Worm (Caenorhabditis elegans) whole organism, L4 larva: ENCODE data around the gene ZC204.6.
A peak's percentile ranks its signal among the peaks of the same experiment; 100 is the strongest.

Experiments
- F10B5.3 ChIP-seq: sonication (generic microtip); optimal IDR thresholded peaks from 2 replicates; lab custom pipeline; 2016; ENCODE audit warnings: mild to moderate bottlenecking, missing genetic modification characterization, missing compliant biosample characterization
- F37D6.2 ChIP-seq: sonication (generic microtip); optimal IDR thresholded peaks from 2 replicates; lab custom pipeline; 2016; ENCODE audit warnings: mild to moderate bottlenecking, missing genetic modification characterization, missing compliant biosample characterization
- F49E8.2 ChIP-seq: sonication (generic microtip); optimal IDR thresholded peaks from 2 replicates; lab custom pipeline; 2016; ENCODE audit warnings: missing compliant biosample characterization, mild to moderate bottlenecking, missing genetic modification characterization, borderline replicate concordance
- T26A8.4 ChIP-seq: fragments of 200-800 bp; sonication (Bioruptor generic); IDR thresholded peaks from 2 replicates; pipeline ENCODE4 v1.3.6; 2022; ENCODE audit warnings: missing genetic modification characterization, missing compliant biosample characterization
- Y5F2A.4 ChIP-seq: fragments of 200-800 bp; sonication (Bioruptor generic); optimal IDR thresholded peaks from 2 replicates; lab custom pipeline; 2018; ENCODE audit warnings: mild to moderate bottlenecking, missing genetic modification characterization, missing compliant biosample characterization
- aha-1 ChIP-seq: fragments of 150-350 bp; peaks from one replicate; lab custom pipeline; 2014; ENCODE audit warnings: missing biosample characterization, missing genetic modification characterization
- aly-2 ChIP-seq: sonication (generic microtip); optimal IDR thresholded peaks from 2 replicates; lab custom pipeline; 2018; ENCODE audit warnings: missing biosample characterization, missing genetic modification characterization
- ceh-32 ChIP-seq: sonication (generic microtip); optimal IDR thresholded peaks from 2 replicates; lab custom pipeline; 2016; ENCODE audit warnings: mild to moderate bottlenecking, missing genetic modification characterization, missing compliant biosample characterization; ENCODE audit not compliant: poor library complexity
- ceh-44 ChIP-seq: fragments of 200-800 bp; sonication (Bioruptor generic); IDR thresholded peaks from 2 replicates; pipeline ENCODE4 v1.3.6; 2022; ENCODE audit warnings: missing genetic modification reagents, missing genetic modification characterization, missing compliant biosample characterization
- ceh-82 ChIP-seq: sonication (generic microtip); optimal IDR thresholded peaks from 2 replicates; lab custom pipeline; 2017; ENCODE audit warnings: missing biosample characterization, missing genetic modification characterization
- daf-19 ChIP-seq: fragments of 200-800 bp; sonication (Bioruptor generic); conservative IDR thresholded peaks from 2 replicates; pipeline ENCODE4 v1.3.6; 2022; ENCODE audit warnings: missing genetic modification characterization, missing compliant biosample characterization
- dmd-6 ChIP-seq: fragments of 200-800 bp; sonication (Bioruptor generic); IDR thresholded peaks from 2 replicates; pipeline ENCODE4 v1.3.6; 2022; ENCODE audit warnings: missing genetic modification reagents, missing genetic modification characterization, missing compliant biosample characterization
- duxl-1 ChIP-seq: sonication (generic microtip); optimal IDR thresholded peaks from 2 replicates; lab custom pipeline; 2016; ENCODE audit warnings: mild to moderate bottlenecking, missing genetic modification characterization, moderate library complexity, missing compliant biosample characterization; ENCODE audit not compliant: poor library complexity
- egl-43 ChIP-seq: fragments of 200-800 bp; sonication (Bioruptor generic); IDR thresholded peaks from 2 replicates; pipeline ENCODE4 v1.3.6; 2022; ENCODE audit warnings: missing genetic modification reagents, missing genetic modification characterization, missing compliant biosample characterization
- fkh-10 ChIP-seq: fragments of 150-350 bp; optimal IDR thresholded peaks from 2 replicates; lab custom pipeline; 2014; ENCODE audit warnings: missing biosample characterization, missing genetic modification reagents, missing genetic modification characterization
- gei-8 ChIP-seq: fragments of 200-800 bp; sonication (Bioruptor generic); optimal IDR thresholded peaks from 2 replicates; lab custom pipeline; 2018; ENCODE audit warnings: mild to moderate bottlenecking, missing genetic modification characterization, missing compliant biosample characterization
- hif-1 ChIP-seq, 2 experiments: sonication (generic microtip); optimal IDR thresholded peaks; 2 replicates each; lab custom pipeline; 2016 to 2017; ENCODE audit warnings: missing compliant biosample characterization in 2 of 2, missing genetic modification characterization in 2 of 2, missing genetic modification reagents in 2 of 2, missing genotype in 2 of 2, mild to moderate bottlenecking in 1 of 2
- hlh-11 ChIP-seq: fragments of 200-800 bp; sonication (Bioruptor generic); optimal IDR thresholded peaks from 2 replicates; lab custom pipeline; 2018; ENCODE audit warnings: mild to moderate bottlenecking, missing genetic modification characterization, missing compliant biosample characterization
- hmg-1.1 ChIP-seq: fragments of 200-800 bp; sonication (Bioruptor generic); IDR thresholded peaks from 2 replicates; pipeline ENCODE4 v1.3.6; 2022; ENCODE audit warnings: missing genetic modification reagents, missing genetic modification characterization, missing compliant biosample characterization
- lin-15B ChIP-seq: fragments of 150-350 bp; sonication (generic microtip); optimal IDR thresholded peaks from 3 replicates; lab custom pipeline; 2014; ENCODE audit warnings: missing biosample characterization, missing genetic modification characterization
- lsy-2 ChIP-seq, 2 experiments: fragments of 150-350 bp in 1 of 2; sonication (generic microtip) in 1 of 2; optimal IDR thresholded peaks; 2 replicates each; lab custom pipeline; 2014 to 2017; ENCODE audit warnings: missing biosample characterization in 2 of 2, missing genetic modification characterization in 2 of 2
- mdl-1 ChIP-seq, 2 experiments: fragments of 150-350 bp in 1 of 2; sonication (generic microtip) in 1 of 2; optimal IDR thresholded peaks; 2 replicates each; lab custom pipeline; 2014 to 2017; ENCODE audit warnings: missing biosample characterization in 2 of 2, missing genetic modification characterization in 2 of 2
- mdt-29 ChIP-seq: fragments of 200-800 bp; sonication (Bioruptor generic); IDR thresholded peaks from 2 replicates; pipeline ENCODE4 v1.3.6; 2022; ENCODE audit warnings: missing genetic modification reagents, missing genetic modification characterization, missing compliant biosample characterization
- mes-2 ChIP-seq: sonication (generic microtip); optimal IDR thresholded peaks from 2 replicates; lab custom pipeline; 2016; ENCODE audit warnings: missing genotype, mild to moderate bottlenecking, missing genetic modification characterization, missing compliant biosample characterization; ENCODE audit not compliant: poor library complexity, severe bottlenecking
- mxl-3 ChIP-seq: fragments of 200-800 bp; sonication (Bioruptor generic); optimal IDR thresholded peaks from 2 replicates; lab custom pipeline; 2018; ENCODE audit warnings: mild to moderate bottlenecking, missing genetic modification characterization, missing compliant biosample characterization
- nhr-102 ChIP-seq: sonication (generic microtip); optimal IDR thresholded peaks from 2 replicates; lab custom pipeline; 2016; ENCODE audit warnings: mild to moderate bottlenecking, missing genetic modification characterization, moderate library complexity, missing compliant biosample characterization
- nhr-11 ChIP-seq: fragments of 150-350 bp; optimal IDR thresholded peaks from 2 replicates; lab custom pipeline; 2014; ENCODE audit warnings: missing biosample characterization, missing genetic modification characterization
- nhr-111 ChIP-seq: fragments of 200-800 bp; sonication (Bioruptor generic); optimal IDR thresholded peaks from 2 replicates; lab custom pipeline; 2018; ENCODE audit warnings: mild to moderate bottlenecking, missing genetic modification characterization, missing compliant biosample characterization
- nhr-28 ChIP-seq: fragments of 150-350 bp; optimal IDR thresholded peaks from 2 replicates; lab custom pipeline; 2014; ENCODE audit warnings: missing biosample characterization, missing genetic modification characterization
- nhr-41 ChIP-seq: fragments of 200-800 bp; sonication (Bioruptor generic); IDR thresholded peaks from 2 replicates; pipeline ENCODE4 v1.3.6; 2022; ENCODE audit warnings: missing genetic modification reagents, missing genetic modification characterization, missing compliant biosample characterization
- nhr-42 ChIP-seq: fragments of 200-800 bp; sonication (Bioruptor generic); IDR thresholded peaks from 2 replicates; pipeline ENCODE4 v1.3.6; 2022; ENCODE audit warnings: missing genetic modification characterization, missing compliant biosample characterization
- nhr-48 ChIP-seq: sonication (generic microtip); optimal IDR thresholded peaks from 2 replicates; lab custom pipeline; 2016; ENCODE audit warnings: mild to moderate bottlenecking, missing genetic modification characterization, missing compliant biosample characterization
- nhr-76 ChIP-seq: fragments of 150-350 bp; optimal IDR thresholded peaks from 2 replicates; lab custom pipeline; 2014; ENCODE audit warnings: missing biosample characterization, missing genetic modification characterization
- pqm-1 ChIP-seq: sonication (generic microtip); optimal IDR thresholded peaks from 2 replicates; lab custom pipeline; 2017; ENCODE audit warnings: missing biosample characterization, missing genetic modification characterization
- rbr-2 ChIP-seq: sonication (generic microtip); optimal IDR thresholded peaks from 2 replicates; lab custom pipeline; 2016; ENCODE audit warnings: missing genotype, missing genetic modification characterization, missing compliant biosample characterization
- tag-97 ChIP-seq: fragments of 200-800 bp; sonication (Bioruptor generic); IDR thresholded peaks from 2 replicates; pipeline ENCODE4 v1.3.6; 2022; ENCODE audit warnings: missing genetic modification characterization, missing compliant biosample characterization
- tra-1 ChIP-seq: fragments of 200-800 bp; sonication (Bioruptor generic); IDR thresholded peaks from 2 replicates; pipeline ENCODE4 v1.3.6; 2022; ENCODE audit warnings: missing genetic modification reagents, missing genetic modification characterization, missing compliant biosample characterization
- unc-130 ChIP-seq: sonication (generic microtip); optimal IDR thresholded peaks from 2 replicates; lab custom pipeline; 2016; ENCODE audit warnings: missing genetic modification reagents, missing genetic modification characterization, missing compliant biosample characterization
- unc-62 ChIP-seq, 3 experiments: fragments of 150-350 bp in 1 of 3; sonication (generic microtip); optimal IDR thresholded peaks in 2 of 3; peaks in 1 of 3; 1 replicate in 1 of 3; 2 replicates in 2 of 3; lab custom pipeline; 2014 to 2017; ENCODE audit warnings: missing biosample characterization in 3 of 3, missing genetic modification characterization in 3 of 3, missing genetic modification reagents in 3 of 3, missing genotype in 1 of 3

ZC204.6 gene

ce11 chrII:1663516-1663915, 18.9 kb upstream of the ZC204.6 start, which contains the start of gene duxl-1:
duxl-1 (plus strand) TSS chrII:1663699.
- TF ChIP-seq F49E8.2 (no peak), unc-62 (GFP tag; optimal IDR thresholded peaks at IDR 0.05 in 1 of 2; lab: Kevin White, UChicago) (peak in 1 of 2 experiments; percentile 81), unc-62 (tag; optimal IDR thresholded peaks at IDR 0.05; lab: Kevin White, UChicago) (no peak), gei-8 (GFP tag; lab: Kevin White, UChicago) (no peak), lin-15B (tag; lab: Kevin White, UChicago) (no peak), hif-1 (tag; optimal IDR thresholded peaks at IDR 0.05; lab: Kevin White, UChicago) (peak in 1 of 2 experiments; percentile 86), nhr-28 (tag; lab: Kevin White, UChicago) (peak; percentile 36), unc-130 (GFP tag; lab: Kevin White, UChicago) (no peak), fkh-10 (GFP tag; lab: Kevin White, UChicago) (no peak), aly-2 (no peak), daf-19 (GFP tag; lab: Robert Waterston, UW) (no peak), aha-1 (tag; lab: Kevin White, UChicago) (peak; percentile 93), pqm-1 (tag; lab: Kevin White, UChicago) (peak; percentile 16), nhr-41 (GFP tag; lab: Robert Waterston, UW) (peak; percentile 50; the same call in 1 of the 2 replicates), nhr-48 (tag; lab: Kevin White, UChicago) (peak; percentile 6), F37D6.2 (tag; lab: Kevin White, UChicago) (no peak), nhr-11 (tag; lab: Kevin White, UChicago) (no peak), nhr-102 (tag; lab: Kevin White, UChicago) (peak; percentile 11), nhr-76 (tag; lab: Kevin White, UChicago) (no peak), tra-1 (GFP tag; lab: Robert Waterston, UW) (no peak), mdl-1 (tag; optimal IDR thresholded peaks at IDR 0.05; lab: Kevin White, UChicago) (peak in 1 of 2 experiments; percentile 2), rbr-2 (no peak), lsy-2 (tag; optimal IDR thresholded peaks at IDR 0.05; lab: Kevin White, UChicago) (no peak), F10B5.3 (tag; lab: Kevin White, UChicago) (no peak), egl-43 (no peak), mxl-3 (GFP tag; lab: Kevin White, UChicago) (peak; percentile 7), mes-2 (tag; lab: Kevin White, UChicago) (peak; percentile 71), ceh-44 (GFP tag; lab: Robert Waterston, UW) (no peak), T26A8.4 (GFP tag; lab: Robert Waterston, UW) (no peak), dmd-6 (GFP tag; lab: Robert Waterston, UW) (peak; percentile 76), Y5F2A.4 (GFP tag; lab: Kevin White, UChicago) (no peak), hlh-11 (tag; lab: Kevin White, UChicago) (peak; percentile 65), hmg-1.1 (GFP tag; lab: Robert Waterston, UW) (peak; percentile 33; the same call in 1 of the 2 replicates), tag-97 (GFP tag; lab: Robert Waterston, UW) (no peak), duxl-1 (tag; lab: Kevin White, UChicago) (peak; percentile 88), mdt-29 (GFP tag; lab: Robert Waterston, UW) (no peak), ceh-82 (tag; lab: Kevin White, UChicago) (no peak), nhr-42 (GFP tag; lab: Robert Waterston, UW) (no peak), nhr-111 (no peak), ceh-32 (tag; lab: Kevin White, UChicago) (no peak)
- TF ChIP-seq, all 104 proteins: peak for 15

DNA sequence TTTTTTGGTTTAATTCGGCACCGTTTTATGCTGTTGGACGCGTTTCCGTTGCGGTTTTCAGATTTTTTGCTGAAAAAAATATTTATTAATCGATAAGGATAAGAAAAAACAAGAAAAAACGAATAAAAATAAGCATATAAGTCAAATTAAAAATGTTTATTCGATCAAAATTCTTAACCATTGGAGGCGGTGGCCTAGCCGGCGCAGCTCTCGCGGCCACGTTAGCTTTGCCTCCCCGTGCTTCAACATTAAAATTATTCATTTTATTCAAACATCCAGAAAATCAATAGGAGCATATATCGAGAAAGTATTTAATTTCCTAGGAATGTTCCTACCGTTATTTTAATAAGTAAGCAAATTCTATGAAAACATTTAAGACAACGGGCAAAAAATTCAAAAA, 18.3 kb upstream of the ZC204.6 start, which contains the start of gene ZC204.14:
ZC204.14 (minus strand) TSS at position 69 of the 400 bp plus-strand sequence.
- TF ChIP-seq mes-2 (tag; lab: Kevin White, UChicago) (peak; percentile 51), lsy-2 (tag; optimal IDR thresholded peaks at IDR 0.05; lab: Kevin White, UChicago) (peak in 1 of 2 experiments; percentile 46), egl-43 (no peak)
